Fruit fly (Drosophila melanogaster): ENCODE results near the gene Vps36.

The Vps36 gene

DNA sequence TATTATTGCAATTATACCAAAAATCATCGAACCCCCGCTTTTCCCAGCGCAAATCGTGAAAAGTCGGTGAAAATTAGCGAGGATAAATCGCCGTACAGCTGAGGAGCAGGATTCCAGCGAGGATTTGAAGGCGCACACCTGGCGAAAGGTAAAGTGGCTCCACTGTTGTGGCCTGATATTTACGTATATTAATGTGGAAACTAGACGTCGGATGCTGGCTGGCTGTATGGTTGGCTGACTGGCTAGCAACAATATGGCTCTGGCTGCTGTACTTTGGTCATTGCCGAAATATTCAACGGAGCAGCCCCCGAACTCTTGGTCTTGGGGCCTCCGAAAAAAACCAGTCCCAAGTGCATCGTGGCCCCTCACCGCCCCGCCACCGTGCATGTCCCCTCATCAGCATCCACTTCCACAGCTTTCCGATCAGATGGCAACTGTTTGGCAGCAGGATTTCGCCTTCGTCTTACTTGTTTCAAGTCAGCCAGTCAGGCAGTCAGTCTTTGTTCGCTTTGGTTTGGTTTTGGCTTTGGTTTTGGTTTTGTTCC is 26.0 kb downstream of the Vps36 start (continued):
- no peak for TF ChIP-seq CG33213 (GFP tag; optimal IDR thresholded peaks at IDR 0.05)
- TF ChIP-seq Asciz (GFP tag; optimal IDR thresholded peaks at IDR 0.05): no peak
- no peak for TF ChIP-seq CG18599 (GFP tag; optimal IDR thresholded peaks at IDR 0.05)
- TF ChIP-seq MESR4 (GFP tag; optimal IDR thresholded peaks at IDR 0.05): peak; percentile 95
- peak; percentile 31; the same call in 1 of the 3 replicates for TF ChIP-seq CG11695 (GFP tag; IDR thresholded peaks at IDR 0.05)
- TF ChIP-seq sr (GFP tag; IDR thresholded peaks at IDR 0.05): 0 out of 3 replicates have a peak, but pooled peaks have one; percentile 10
- TF ChIP-seq CG11696 (GFP tag; IDR thresholded peaks at IDR 0.05): no peak
- TF ChIP-seq MBD-R2 (GFP tag; IDR thresholded peaks at IDR 0.05): no peak
- TF ChIP-seq CG13287 (GFP tag; IDR thresholded peaks at IDR 0.05; ENCODE audit: partially characterized antibody): peak; percentile 5; the same call in 1 of the 2 replicates
- TF ChIP-seq CG34376 (GFP tag; optimal IDR thresholded peaks at IDR 0.05): no peak
- TF ChIP-seq al (GFP tag; IDR thresholded peaks at IDR 0.05): no peak
- no peak for TF ChIP-seq CG7745 (tag; optimal IDR thresholded peaks at IDR 0.05)
- TF ChIP-seq CG31224 (GFP tag; IDR thresholded peaks at IDR 0.05): no peak
- TF ChIP-seq vnd (GFP tag; IDR thresholded peaks at IDR 0.05; ENCODE audit: partially characterized antibody): 0 out of 3 replicates have a peak, but pooled peaks have one; percentile 1
- no peak for TF ChIP-seq ro (GFP tag; IDR thresholded peaks at IDR 0.05)
- TF ChIP-seq pb (GFP tag; optimal IDR thresholded peaks at IDR 0.05): peak; percentile 2
- TF ChIP-seq scrt (GFP tag; optimal IDR thresholded peaks at IDR 0.05): no peak
- no peak for TF ChIP-seq Chrac-16 (GFP tag; optimal IDR thresholded peaks at IDR 0.05)
- peak; percentile 16 for TF ChIP-seq CG4617 (GFP tag; optimal IDR thresholded peaks at IDR 0.05; ENCODE audit: borderline replicate concordance)
- no peak for TF ChIP-seq CG7963 (GFP tag; IDR thresholded peaks at IDR 0.05; ENCODE audit: partially characterized antibody)
- TF ChIP-seq CG16863 (GFP tag; optimal IDR thresholded peaks at IDR 0.05): no peak
- TF ChIP-seq CG5180 (GFP tag; optimal IDR thresholded peaks at IDR 0.05): no peak
- no peak for TF ChIP-seq Ets97D (GFP tag; optimal IDR thresholded peaks at IDR 0.05)
- TF ChIP-seq CG11085 (GFP tag; IDR thresholded peaks at IDR 0.05): no peak
- no peak for TF ChIP-seq CG4328 (GFP tag; optimal IDR thresholded peaks at IDR 0.05)
- no peak for TF ChIP-seq disco-r (GFP tag; optimal IDR thresholded peaks at IDR 0.05)

DNA sequence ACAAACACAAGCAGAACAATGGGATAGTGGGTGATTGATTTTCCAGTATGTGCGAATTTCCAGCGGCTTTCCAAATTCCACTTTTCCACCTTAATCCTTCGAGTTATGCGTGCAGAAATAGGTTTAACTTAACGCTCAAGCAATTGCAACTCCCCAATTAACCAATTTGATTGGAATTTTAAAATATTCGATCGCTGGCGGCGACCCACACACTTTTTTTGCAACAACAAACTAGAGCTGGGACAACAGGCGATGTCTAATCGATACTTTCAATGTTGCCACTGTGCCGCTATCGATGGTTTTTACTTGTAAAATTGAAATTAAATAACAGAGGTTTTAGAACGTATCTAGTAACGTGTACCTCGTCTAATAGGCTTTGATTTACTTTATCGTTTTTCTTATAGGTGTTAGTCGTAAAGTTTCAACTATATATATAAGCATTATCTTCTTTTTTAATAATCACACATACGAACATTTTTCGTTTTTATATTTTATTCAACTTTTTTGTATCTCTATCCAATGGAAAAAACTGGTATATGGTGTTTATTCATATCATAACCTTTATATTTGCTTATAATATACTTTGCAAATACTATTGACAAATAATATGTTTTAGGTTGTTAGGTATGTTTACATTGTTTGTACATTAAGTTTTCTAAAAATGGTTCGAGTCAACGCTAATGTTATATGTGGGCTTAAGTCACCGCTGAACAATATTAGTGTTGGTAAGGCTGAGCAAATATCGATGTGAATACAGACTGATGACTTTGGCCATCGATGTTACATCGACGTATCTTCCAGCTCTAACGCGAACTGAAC is 26.7 kb downstream of the Vps36 start, which contains the start of the genes Abp1 and Tgi:
Gene Abp1, minus strand, starts transcription at position 240 of the 819 bp plus-strand sequence.
Gene Tgi, plus strand, starts transcription at position 757 of the 819 bp plus-strand sequence.
- no peak for TF ChIP-seq exex (tag; optimal IDR thresholded peaks at IDR 0.05)
- TF ChIP-seq lab (GFP tag; optimal IDR thresholded peaks at IDR 0.05): no peak
- TF ChIP-seq CG17829 (tag; optimal IDR thresholded peaks at IDR 0.05): peak; percentile 31
- no peak for TF ChIP-seq HLHmδ (GFP tag; optimal IDR thresholded peaks at IDR 0.05)
- 0 out of 3 replicates have a peak, but pooled peaks have one; percentile 49 for TF ChIP-seq z (GFP tag; IDR thresholded peaks at IDR 0.05)
- TF ChIP-seq CG10366 (GFP tag; IDR thresholded peaks at IDR 0.05): no peak; the same call in 1 of the 2 replicates
- no peak for TF ChIP-seq CG4328 (GFP tag; optimal IDR thresholded peaks at IDR 0.05)
- TF ChIP-seq CG3163 (GFP tag; optimal IDR thresholded peaks at IDR 0.05): peak; percentile 10
- TF ChIP-seq Dll (GFP tag; IDR thresholded peaks at IDR 0.05; ENCODE audit: partially characterized antibody): peak; percentile 80
- TF ChIP-seq klu (GFP tag; IDR thresholded peaks at IDR 0.05): no peak
- no peak for TF ChIP-seq CG18764 (GFP tag; optimal IDR thresholded peaks at IDR 0.05)
- TF ChIP-seq tin (GFP tag; optimal IDR thresholded peaks at IDR 0.05): peak; percentile 25
- peak; percentile 93 for TF ChIP-seq Bgb (GFP tag; IDR thresholded peaks at IDR 0.05; ENCODE audit: partially characterized antibody)
- TF ChIP-seq BEAF-32 (GFP tag; optimal IDR thresholded peaks at IDR 0.05): peak; percentile 91
- TF ChIP-seq Max (GFP tag; optimal IDR thresholded peaks at IDR 0.05): no peak
- TF ChIP-seq CG13894 (tag; optimal IDR thresholded peaks at IDR 0.05): peak; percentile 32
- TF ChIP-seq Fer2 (tag; optimal IDR thresholded peaks at IDR 0.05): no peak
- no peak for TF ChIP-seq E2f1 (GFP tag; IDR thresholded peaks at IDR 0.05)
- TF ChIP-seq pan (optimal IDR thresholded peaks at IDR 0.05): no peak
- TF ChIP-seq pan (GFP tag; optimal IDR thresholded peaks at IDR 0.05 in 1 of 2, IDR thresholded peaks at IDR 0.05 in 1 of 2): no peak
- no peak for TF ChIP-seq schlank (tag; optimal IDR thresholded peaks at IDR 0.05)
- TF ChIP-seq tll (GFP tag; optimal IDR thresholded peaks at IDR 0.05): no peak
- TF ChIP-seq CG10462 (GFP tag; optimal IDR thresholded peaks at IDR 0.05): no peak

Data from whole organism, embryonic.